Worm (Caenorhabditis elegans) whole organism, late embryonic: ENCODE measurements around the gene F08D12.2.
A peak's percentile ranks its signal among the peaks of the same experiment; 100 is the strongest.

Experiments used
- C08G9.2 ChIP-seq: sonication (generic microtip); optimal IDR thresholded peaks from 2 replicates; lab custom pipeline; 2016; ENCODE audit warnings: mild to moderate bottlenecking, missing genetic modification characterization, moderate library complexity, missing compliant biosample characterization
- C38D4.7 ChIP-seq: fragments of 200-800 bp; sonication (Bioruptor generic); optimal IDR thresholded peaks from 2 replicates; lab custom pipeline; 2018; ENCODE audit warnings: mild to moderate bottlenecking, missing genetic modification characterization, moderate library complexity, missing compliant biosample characterization
- F13H6.1 ChIP-seq: sonication (generic microtip); optimal IDR thresholded peaks from 2 replicates; lab custom pipeline; 2016; ENCODE audit warnings: missing genetic modification characterization, missing compliant biosample characterization
- K02D7.2 ChIP-seq: sonication (generic microtip); optimal IDR thresholded peaks from 2 replicates; lab custom pipeline; 2017; ENCODE audit warnings: mild to moderate bottlenecking, missing genetic modification characterization, missing compliant biosample characterization
- K09A11.1 ChIP-seq: sonication (generic microtip); optimal IDR thresholded peaks from 2 replicates; lab custom pipeline; 2017; ENCODE audit warnings: antibody characterized with exemption, mild to moderate bottlenecking, missing genetic modification characterization, missing compliant biosample characterization; ENCODE audit not compliant: insufficient read depth
- Y22D7AL.16 ChIP-seq: sonication (generic microtip); optimal IDR thresholded peaks from 2 replicates; lab custom pipeline; 2016; ENCODE audit warnings: missing genetic modification characterization, missing compliant biosample characterization
- ama-1 ChIP-seq: fragments of 150-350 bp; optimal IDR thresholded peaks from 2 replicates; lab custom pipeline; 2014
- ceh-14 ChIP-seq: sonication (generic microtip); optimal IDR thresholded peaks from 2 replicates; lab custom pipeline; 2016; ENCODE audit warnings: missing genotype, missing genetic modification characterization, missing compliant biosample characterization
- ceh-19 ChIP-seq: fragments of 200-800 bp; sonication (Bioruptor generic); optimal IDR thresholded peaks from 2 replicates; lab custom pipeline; 2018; ENCODE audit warnings: mild to moderate bottlenecking, missing genetic modification characterization, missing compliant biosample characterization
- ceh-2 ChIP-seq: sonication (generic microtip); optimal IDR thresholded peaks from 2 replicates; lab custom pipeline; 2016; ENCODE audit warnings: missing genotype, missing genetic modification characterization, missing compliant biosample characterization
- ceh-24 ChIP-seq: sonication (generic microtip); optimal IDR thresholded peaks from 2 replicates; lab custom pipeline; 2016; ENCODE audit warnings: mild to moderate bottlenecking, missing genetic modification characterization, missing compliant biosample characterization
- ceh-34 ChIP-seq: sonication (generic microtip); optimal IDR thresholded peaks from 2 replicates; lab custom pipeline; 2016; ENCODE audit warnings: mild to moderate bottlenecking, missing genetic modification characterization, missing compliant biosample characterization
- ceh-45 ChIP-seq: fragments of 200-800 bp; sonication (Bioruptor generic); IDR thresholded peaks from 2 replicates; pipeline ENCODE4 v1.3.6; 2022; ENCODE audit warnings: missing genetic modification reagents, missing genetic modification characterization, missing compliant biosample characterization
- ceh-48 ChIP-seq: sonication (generic microtip); optimal IDR thresholded peaks from 2 replicates; lab custom pipeline; 2016; ENCODE audit warnings: missing genetic modification characterization, inconsistent platforms, missing compliant biosample characterization
- ceh-9 ChIP-seq: sonication (generic microtip); optimal IDR thresholded peaks from 2 replicates; lab custom pipeline; 2016; ENCODE audit warnings: mild to moderate bottlenecking, missing genetic modification characterization, inconsistent platforms, missing compliant biosample characterization
- elt-4 ChIP-seq: sonication (generic microtip); optimal IDR thresholded peaks from 2 replicates; lab custom pipeline; 2016; ENCODE audit warnings: missing genetic modification characterization, missing compliant biosample characterization
- eyg-1 ChIP-seq: sonication (generic microtip); optimal IDR thresholded peaks from 2 replicates; lab custom pipeline; 2016; ENCODE audit warnings: missing genotype, missing genetic modification characterization, missing compliant biosample characterization
- fax-1 ChIP-seq: sonication (generic microtip); optimal IDR thresholded peaks from 2 replicates; lab custom pipeline; 2016; ENCODE audit warnings: missing genotype, missing genetic modification characterization, missing compliant biosample characterization
- gmeb-2 ChIP-seq: sonication (generic microtip); optimal IDR thresholded peaks from 2 replicates; lab custom pipeline; 2016; ENCODE audit warnings: missing genetic modification characterization, inconsistent platforms, missing compliant biosample characterization
- hlh-6 ChIP-seq: sonication (generic microtip); optimal IDR thresholded peaks from 2 replicates; lab custom pipeline; 2016; ENCODE audit warnings: missing genotype, missing genetic modification characterization, missing compliant biosample characterization
- lin-11 ChIP-seq: fragments of 200-800 bp; sonication (Bioruptor generic); optimal IDR thresholded peaks from 2 replicates; lab custom pipeline; 2018; ENCODE audit warnings: mild to moderate bottlenecking, missing genetic modification characterization, missing compliant biosample characterization
- mec-3 ChIP-seq: sonication (generic microtip); optimal IDR thresholded peaks from 2 replicates; lab custom pipeline; 2016; ENCODE audit warnings: borderline replicate concordance, missing genetic modification characterization, missing compliant biosample characterization
- nhr-232 ChIP-seq: sonication (generic microtip); optimal IDR thresholded peaks from 2 replicates; lab custom pipeline; 2016; ENCODE audit warnings: missing genetic modification characterization, missing compliant biosample characterization
- odd-2 ChIP-seq: sonication (generic microtip); optimal IDR thresholded peaks from 2 replicates; lab custom pipeline; 2017; ENCODE audit warnings: antibody characterized with exemption, mild to moderate bottlenecking, missing genetic modification characterization, missing compliant biosample characterization
- pag-3 ChIP-seq: sonication (generic microtip); optimal IDR thresholded peaks from 2 replicates; lab custom pipeline; 2016; ENCODE audit warnings: missing compliant biosample characterization, missing genetic modification characterization, borderline replicate concordance
- pat-9 ChIP-seq: fragments of 200-800 bp; sonication (Bioruptor generic); optimal IDR thresholded peaks from 2 replicates; lab custom pipeline; 2018; ENCODE audit warnings: mild to moderate bottlenecking, missing genetic modification characterization, moderate library complexity, missing compliant biosample characterization
- pax-1 ChIP-seq: fragments of 150-350 bp; optimal IDR thresholded peaks from 2 replicates; lab custom pipeline; 2014; ENCODE audit warnings: missing biosample characterization, missing genetic modification characterization
- pha-2 ChIP-seq: sonication (generic microtip); optimal IDR thresholded peaks from 2 replicates; lab custom pipeline; 2017; ENCODE audit warnings: mild to moderate bottlenecking, missing genetic modification characterization, missing compliant biosample characterization
- pha-4 ChIP-seq: fragments of 150-350 bp; optimal IDR thresholded peaks from 2 replicates; lab custom pipeline; 2018; ENCODE audit warnings: missing biosample characterization, missing genetic modification reagents, missing genetic modification characterization
- pqm-1 ChIP-seq: sonication (generic microtip); optimal IDR thresholded peaks from 2 replicates; lab custom pipeline; 2016; ENCODE audit warnings: missing genetic modification characterization, missing compliant biosample characterization
- sdc-2 ChIP-seq: sonication (generic microtip); optimal IDR thresholded peaks from 2 replicates; lab custom pipeline; 2016; ENCODE audit warnings: missing genotype, missing genetic modification characterization, missing compliant biosample characterization
- sox-2 ChIP-seq: fragments of 200-800 bp; sonication (Bioruptor generic); IDR thresholded peaks from 2 replicates; pipeline ENCODE4 v1.3.6; 2022; ENCODE audit warnings: missing genetic modification reagents, missing genetic modification characterization, missing compliant biosample characterization
- tbx-7 ChIP-seq: sonication (generic microtip); optimal IDR thresholded peaks from 2 replicates; lab custom pipeline; 2016; ENCODE audit warnings: missing genotype, missing genetic modification characterization, missing compliant biosample characterization
- ttx-3 ChIP-seq: sonication (generic microtip); optimal IDR thresholded peaks from 2 replicates; lab custom pipeline; 2016; ENCODE audit warnings: missing genetic modification reagents, missing genetic modification characterization, missing compliant biosample characterization
- ztf-16 ChIP-seq: sonication (generic microtip); optimal IDR thresholded peaks from 2 replicates; lab custom pipeline; 2017; ENCODE audit warnings: missing genetic modification characterization, missing compliant biosample characterization

F08D12.2 gene

DNA sequence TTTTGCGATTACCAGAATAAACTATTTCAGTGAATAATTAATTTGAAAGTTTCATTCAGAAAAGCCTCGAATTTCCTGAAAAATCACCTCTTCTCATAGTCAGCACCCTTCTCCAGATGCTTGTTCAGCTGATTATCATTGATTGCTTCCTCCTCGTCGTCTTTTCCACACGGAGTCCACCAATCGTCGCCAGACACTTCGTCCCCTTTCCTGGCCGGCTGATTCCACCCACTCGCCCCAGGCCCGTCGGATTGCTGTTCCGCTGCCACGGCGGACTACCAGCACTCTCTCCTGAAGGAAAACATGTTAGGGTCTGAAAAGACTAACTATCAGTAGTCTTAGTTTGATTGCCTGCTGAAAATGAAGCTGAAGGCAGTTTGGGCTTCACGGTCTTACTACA lies 651 bp upstream of the F08D12.2 start:
- no peak for TF ChIP-seq pqm-1

DNA sequence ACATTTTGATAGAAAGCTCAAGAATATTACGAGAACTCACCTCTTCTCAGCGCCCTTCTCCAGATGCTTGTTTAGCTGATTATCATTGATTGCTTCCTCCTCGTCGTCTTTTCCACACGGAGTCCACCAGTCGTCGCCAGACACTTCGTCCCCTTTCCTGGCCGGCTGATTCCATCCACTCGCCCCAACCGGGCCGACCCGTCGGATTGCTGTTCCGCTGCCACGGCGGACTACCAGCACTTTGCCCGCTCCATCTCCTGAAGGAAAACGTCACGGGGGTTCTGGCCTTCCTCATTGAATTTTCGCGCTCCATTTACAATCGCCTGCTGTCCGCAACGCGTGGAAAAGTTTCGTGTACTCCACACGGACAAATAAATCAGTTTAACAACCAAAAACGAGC lies 1.9 kb downstream of the F08D12.2 start:
- TF ChIP-seq lin-11 (tag; lab: Kevin White, UChicago) (no peak), Y22D7AL.16 (tag; lab: Kevin White, UChicago) (no peak), ceh-34 (tag; lab: Kevin White, UChicago) (no peak), mec-3 (tag; lab: Kevin White, UChicago) (no peak), ceh-24 (tag; lab: Kevin White, UChicago) (no peak), pha-4 (tag; lab: Kevin White, UChicago) (no peak), K02D7.2 (tag; lab: Kevin White, UChicago) (no peak), ceh-48 (tag; lab: Kevin White, UChicago) (no peak), ceh-9 (no peak), elt-4 (tag; lab: Kevin White, UChicago) (no peak), C38D4.7 (no peak), K09A11.1 (no peak), sdc-2 (no peak), pag-3 (no peak)
- TF ChIP-seq, all 69 proteins: peak for 0

DNA sequence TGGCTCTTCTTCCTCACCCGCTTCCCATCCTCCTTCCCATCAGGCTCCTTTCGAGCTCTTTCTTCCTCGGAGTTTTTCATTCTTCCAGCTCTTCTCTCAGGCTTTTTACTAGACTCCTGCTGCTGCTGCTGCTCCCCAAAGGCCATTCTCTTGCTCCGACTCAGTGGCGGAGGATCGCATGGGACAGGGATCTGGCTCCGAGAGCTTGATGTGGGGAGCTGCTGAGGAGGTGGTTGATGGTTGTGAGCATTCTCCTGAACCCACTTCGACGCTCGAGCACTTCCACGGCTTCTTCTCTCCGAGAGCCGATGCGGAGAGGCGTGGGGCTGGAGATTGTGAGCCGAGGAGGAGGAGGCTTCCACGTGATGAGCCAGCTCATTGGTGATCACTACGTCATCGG lies 4.3 kb downstream of the F08D12.2 start:
- TF ChIP-seq lin-11 (tag; lab: Kevin White, UChicago), result no peak
- TF ChIP-seq gmeb-2, result no peak
- peak; percentile 10 for TF ChIP-seq hlh-6 (tag; lab: Kevin White, UChicago)

DNA sequence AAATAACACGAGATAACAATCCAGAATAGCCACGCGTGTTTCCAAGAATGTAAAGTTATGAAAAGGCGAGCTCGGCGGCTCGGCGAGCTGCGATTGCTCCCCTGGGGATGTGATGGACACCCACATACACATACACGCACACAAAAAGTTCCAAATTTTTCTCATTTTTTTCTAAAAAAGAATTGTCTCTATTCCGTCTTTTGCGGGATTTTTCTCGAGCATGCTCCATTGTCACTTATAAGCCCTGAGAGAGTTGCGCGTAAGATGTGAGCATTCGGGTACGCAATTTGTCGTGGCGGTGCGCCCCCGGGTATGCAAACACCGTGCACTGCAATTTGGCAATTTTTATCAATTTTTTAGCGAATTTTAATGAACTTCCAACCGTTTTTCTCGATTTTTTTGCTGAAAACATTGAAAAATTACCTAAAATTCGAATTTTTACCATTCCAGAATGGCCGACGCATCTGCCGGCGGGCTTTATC lies 5.6 kb downstream of the F08D12.2 start, which contains the start of the genes F08D12.12 and srpa-72:
F08D12.12 (minus strand) TSS at position 51 of the 482 bp plus-strand sequence.
srpa-72 (plus strand) TSS at position 451 of the 482 bp plus-strand sequence.
- no peak for TF ChIP-seq ama-1 (lab: Kevin White, UChicago)
- TF ChIP-seq ttx-3 (tag; lab: Kevin White, UChicago), result no peak
- TF ChIP-seq C08G9.2 (tag; lab: Kevin White, UChicago), result no peak
- TF ChIP-seq ceh-14 (tag; lab: Kevin White, UChicago), result no peak
- TF ChIP-seq ceh-45 (GFP tag; lab: Robert Waterston, UW), result no peak
- no peak for TF ChIP-seq C38D4.7
- no peak for TF ChIP-seq pat-9 (tag; lab: Kevin White, UChicago)
- no peak for TF ChIP-seq mec-3 (tag; lab: Kevin White, UChicago)
- no peak for TF ChIP-seq tbx-7
- no peak for TF ChIP-seq ceh-19 (GFP tag; lab: Kevin White, UChicago)
- no peak for TF ChIP-seq eyg-1
- TF ChIP-seq ztf-16 (tag; lab: Kevin White, UChicago), result no peak
- no peak for TF ChIP-seq odd-2
- TF ChIP-seq F13H6.1 (tag; lab: Kevin White, UChicago), result no peak
- no peak for TF ChIP-seq ceh-9
- no peak for TF ChIP-seq pha-2 (tag; lab: Kevin White, UChicago)
- no peak for TF ChIP-seq Y22D7AL.16 (tag; lab: Kevin White, UChicago)
- no peak for TF ChIP-seq ceh-2 (tag; lab: Kevin White, UChicago)
- TF ChIP-seq, all 69 proteins: peak for 0

DNA sequence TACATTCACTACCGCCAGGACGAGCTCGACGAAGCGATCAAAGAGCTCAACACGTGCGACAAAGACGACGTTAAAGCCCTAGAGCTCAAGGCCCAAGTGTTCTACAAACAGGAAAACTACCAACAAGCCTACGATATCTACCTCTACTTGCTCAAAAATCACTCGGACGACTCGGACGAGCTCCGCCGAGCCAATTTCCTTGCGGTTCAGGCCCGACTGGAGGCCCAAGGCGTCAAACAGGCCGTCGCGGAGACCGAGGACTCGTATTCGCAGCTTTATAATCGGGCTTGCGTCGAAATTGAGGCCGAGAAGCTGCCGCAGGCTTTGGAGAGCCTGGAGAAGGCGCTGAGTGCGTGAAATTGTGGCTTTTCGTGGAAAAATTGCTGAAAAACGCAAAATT lies 6.4 kb downstream of the F08D12.2 start:
- TF ChIP-seq K02D7.2 (tag; lab: Kevin White, UChicago) (no peak), nhr-232 (tag; lab: Kevin White, UChicago) (no peak)

DNA sequence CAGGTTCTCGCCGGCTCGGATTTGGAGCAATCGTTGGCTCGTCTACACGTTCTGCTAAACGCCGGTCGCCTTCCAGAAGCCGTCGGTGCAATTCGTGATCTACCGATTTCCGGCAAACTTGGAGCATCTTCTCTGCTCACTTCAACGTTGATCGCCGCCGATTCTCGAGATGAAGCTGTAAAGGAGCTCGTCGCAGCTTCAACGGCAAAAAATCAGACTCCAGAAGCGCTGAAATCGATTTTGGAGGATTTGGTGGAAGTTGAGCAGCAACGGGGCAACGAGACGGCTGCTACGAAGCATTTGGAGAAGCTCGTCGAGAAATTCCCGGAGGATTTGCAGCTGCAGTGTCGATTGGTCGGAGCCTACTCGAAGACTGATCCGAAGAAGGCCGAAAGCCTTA lies 10.2 kb downstream of the F08D12.2 start:
- TF ChIP-seq pax-1 (tag; lab: Kevin White, UChicago) (no peak), ttx-3 (tag; lab: Kevin White, UChicago) (no peak), fax-1 (no peak), ceh-45 (GFP tag; lab: Robert Waterston, UW) (no peak), sox-2 (GFP tag; lab: Robert Waterston, UW) (no peak), eyg-1 (no peak)
